Fruit fly (Drosophila melanogaster) whole organism, embryonic: Measurements from ENCODE around the gene TotB.

ENCODE experiments used
- CG10267 ChIP-seq: fragments of 200-800 bp; sonication (Bioruptor generic); optimal IDR thresholded peaks from 2 replicates; lab custom pipeline; 2018; ENCODE audit warnings: missing biosample characterization, mild to moderate bottlenecking, missing genetic modification characterization, moderate library complexity
- CG10979 ChIP-seq: fragments of 200-800 bp; sonication (Bioruptor generic); optimal IDR thresholded peaks from 2 replicates; lab custom pipeline; 2018; ENCODE audit warnings: missing biosample characterization, mild to moderate bottlenecking, missing genetic modification characterization, moderate library complexity
- CG12104 ChIP-seq: fragments of 200-800 bp; sonication (Bioruptor generic); optimal IDR thresholded peaks from 3 replicates; lab custom pipeline; 2016; ENCODE audit warnings: missing biosample characterization, missing genetic modification characterization
- CG1233 ChIP-seq: fragments of 200-800 bp; sonication (Bioruptor generic); optimal IDR thresholded peaks from 4 replicates; lab custom pipeline; 2018; ENCODE audit warnings: missing biosample characterization, mild to moderate bottlenecking, missing genetic modification characterization
- CG12391 ChIP-seq: fragments of 200-800 bp; sonication (Bioruptor generic); optimal IDR thresholded peaks from 3 replicates; lab custom pipeline; 2018; ENCODE audit warnings: missing biosample characterization, mild to moderate bottlenecking, missing genetic modification characterization, moderate library complexity
- CG15479 ChIP-seq: fragments of 200-800 bp; sonication (Bioruptor generic); optimal IDR thresholded peaks from 3 replicates; lab custom pipeline; 2019; ENCODE audit warnings: missing biosample characterization, mild to moderate bottlenecking, missing genetic modification characterization, moderate library complexity
- CG1647 ChIP-seq: fragments of 200-800 bp; sonication (Bioruptor generic); optimal IDR thresholded peaks from 3 replicates; lab custom pipeline; 2016; ENCODE audit warnings: missing biosample characterization, missing genetic modification characterization
- CG17359 ChIP-seq: fragments of 200-800 bp; sonication (Bioruptor generic); optimal IDR thresholded peaks from 3 replicates; lab custom pipeline; 2018; ENCODE audit warnings: missing biosample characterization, mild to moderate bottlenecking, missing genetic modification characterization, moderate library complexity
- CG17385 ChIP-seq: fragments of 200-800 bp; sonication (Bioruptor generic); optimal IDR thresholded peaks from 3 replicates; lab custom pipeline; 2018; ENCODE audit warnings: missing biosample characterization, mild to moderate bottlenecking, missing genetic modification characterization
- CG17612 ChIP-seq: fragments of 200-800 bp; sonication (Bioruptor generic); IDR thresholded peaks from 2 replicates; pipeline ENCODE4 v1.3.6; 2022; ENCODE audit warnings: missing biosample characterization, missing genetic modification characterization
- CG18599 ChIP-seq: fragments of 200-800 bp; sonication (Bioruptor generic); optimal IDR thresholded peaks from 3 replicates; lab custom pipeline; 2017; ENCODE audit warnings: missing biosample characterization, missing genetic modification characterization, mild to moderate bottlenecking, moderate library complexity, missing genetic modification reagents
- CG2875 ChIP-seq: fragments of 200-800 bp; sonication (Bioruptor generic); optimal IDR thresholded peaks from 2 replicates; lab custom pipeline; 2017; ENCODE audit warnings: missing biosample characterization, mild to moderate bottlenecking, missing genetic modification characterization, missing genetic modification reagents
- CG30403 ChIP-seq: fragments of 200-800 bp; sonication (Bioruptor generic); optimal IDR thresholded peaks from 3 replicates; lab custom pipeline; 2016; ENCODE audit warnings: missing biosample characterization, missing genetic modification characterization
- CG3065 ChIP-seq: fragments of 200-800 bp; sonication (Bioruptor generic); optimal IDR thresholded peaks from 2 replicates; lab custom pipeline; 2016; ENCODE audit warnings: missing biosample characterization, missing genetic modification characterization
- CG32772 ChIP-seq: fragments of 200-800 bp; sonication (Bioruptor generic); IDR thresholded peaks from 2 replicates; pipeline ENCODE4 v1.3.6; 2022; ENCODE audit warnings: missing biosample characterization, missing genetic modification characterization
- CG34224 ChIP-seq: fragments of 200-800 bp; sonication (Bioruptor generic); IDR thresholded peaks from 3 replicates; pipeline ENCODE4 v1.3.6; 2022; ENCODE audit warnings: missing biosample characterization, missing genetic modification characterization; ENCODE audit not compliant: partially characterized antibody
- CG42726 ChIP-seq: fragments of 200-800 bp; sonication (Bioruptor generic); IDR thresholded peaks from 2 replicates; pipeline ENCODE4 v1.3.6; 2022; ENCODE audit warnings: missing biosample characterization, missing genetic modification characterization; ENCODE audit not compliant: partially characterized antibody
- CG4282 ChIP-seq: fragments of 200-800 bp; sonication (Bioruptor generic); optimal IDR thresholded peaks from 2 replicates; lab custom pipeline; 2016; ENCODE audit warnings: missing biosample characterization, missing genetic modification characterization
- CG43689 ChIP-seq: fragments of 200-800 bp; sonication (Bioruptor generic); IDR thresholded peaks from 2 replicates; pipeline ENCODE4 v1.3.6; 2022; ENCODE audit warnings: missing biosample characterization, missing genetic modification characterization
- CG4424 ChIP-seq: fragments of 200-800 bp; sonication (Bioruptor generic); optimal IDR thresholded peaks from 3 replicates; lab custom pipeline; 2016; ENCODE audit warnings: missing biosample characterization, missing genetic modification characterization
- CG5180 ChIP-seq: fragments of 200-800 bp; sonication (Bioruptor generic); optimal IDR thresholded peaks from 3 replicates; lab custom pipeline; 2017; ENCODE audit warnings: missing biosample characterization, missing genetic modification characterization, mild to moderate bottlenecking, moderate library complexity, missing genetic modification reagents
- CG6683 ChIP-seq: fragments of 200-800 bp; sonication (Bioruptor generic); optimal IDR thresholded peaks from 2 replicates; lab custom pipeline; 2017; ENCODE audit warnings: missing biosample characterization, mild to moderate bottlenecking, missing genetic modification characterization, missing genetic modification reagents
- CG6854 ChIP-seq: fragments of 200-800 bp; sonication (Bioruptor generic); optimal IDR thresholded peaks from 3 replicates; lab custom pipeline; 2017; ENCODE audit warnings: missing biosample characterization, mild to moderate bottlenecking, missing genetic modification characterization
- Dip2 ChIP-seq: fragments of 200-800 bp; sonication (Bioruptor generic); IDR thresholded peaks from 2 replicates; pipeline ENCODE4 v1.3.6; 2022; ENCODE audit warnings: missing biosample characterization, missing genetic modification characterization
- Dip3 ChIP-seq: fragments of 200-800 bp; sonication (Bioruptor generic); optimal IDR thresholded peaks from 3 replicates; lab custom pipeline; 2016; ENCODE audit warnings: missing biosample characterization, missing genetic modification characterization
- Doc2 ChIP-seq: fragments of 200-800 bp; sonication (Bioruptor generic); IDR thresholded peaks from 2 replicates; pipeline ENCODE4 v1.3.6; 2022; ENCODE audit warnings: missing biosample characterization, missing genetic modification characterization
- HLH4C ChIP-seq: fragments of 200-800 bp; sonication (Bioruptor generic); IDR thresholded peaks from 3 replicates; pipeline ENCODE4 v1.3.6; 2022; ENCODE audit warnings: missing biosample characterization, missing genetic modification characterization; ENCODE audit not compliant: partially characterized antibody
- Hsf ChIP-seq: fragments of 200-800 bp; sonication (Bioruptor generic); optimal IDR thresholded peaks from 3 replicates; lab custom pipeline; 2016; ENCODE audit warnings: missing biosample characterization, missing genetic modification characterization
- Sry-δ ChIP-seq: fragments of 200-800 bp; sonication (Bioruptor generic); optimal IDR thresholded peaks from 2 replicates; lab custom pipeline; 2016; ENCODE audit warnings: missing biosample characterization, missing genetic modification characterization
- Stat92E ChIP-seq, 3 experiments: fragments of >200 bp in 2 of 3; fragments of 200-800 bp in 1 of 3; sonication (Bioruptor generic) in 1 of 3; optimal IDR thresholded peaks; 2 replicates each; lab custom pipeline; 2017 to 2019; ENCODE audit warnings: missing biosample characterization in 3 of 3, missing genetic modification characterization in 3 of 3, mild to moderate bottlenecking in 1 of 3, moderate library complexity in 1 of 3
- amos ChIP-seq: fragments of 200-800 bp; sonication (Bioruptor generic); IDR thresholded peaks from 2 replicates; pipeline ENCODE4 v1.3.6; 2022; ENCODE audit warnings: missing biosample characterization, missing genetic modification characterization; ENCODE audit not compliant: partially characterized antibody
- ash1 ChIP-seq: fragments of 200-800 bp; sonication (Bioruptor generic); optimal IDR thresholded peaks from 2 replicates; lab custom pipeline; 2018; ENCODE audit warnings: missing biosample characterization, mild to moderate bottlenecking, missing genetic modification characterization
- caup ChIP-seq: fragments of 200-800 bp; sonication (Bioruptor generic); optimal IDR thresholded peaks from 3 replicates; lab custom pipeline; 2017; ENCODE audit warnings: missing biosample characterization, mild to moderate bottlenecking, missing genetic modification characterization, moderate library complexity; ENCODE audit not compliant: severe bottlenecking
- ci ChIP-seq: fragments of 200-800 bp; sonication (Bioruptor generic); IDR thresholded peaks from 3 replicates; pipeline ENCODE4 v1.3.6; 2022; ENCODE audit warnings: missing biosample characterization, missing genetic modification characterization
- esg ChIP-seq: fragments of 200-800 bp; sonication (Bioruptor generic); conservative IDR thresholded peaks from 2 replicates; pipeline ENCODE4 v1.3.6; 2022; ENCODE audit warnings: missing biosample characterization, missing genetic modification characterization
- her ChIP-seq: fragments of 200-800 bp; sonication (Bioruptor generic); optimal IDR thresholded peaks from 2 replicates; lab custom pipeline; 2016; ENCODE audit warnings: missing biosample characterization, missing genetic modification characterization
- ken ChIP-seq: fragments of 200-800 bp; sonication (Bioruptor generic); IDR thresholded peaks from 3 replicates; pipeline ENCODE4 v1.3.6; 2022; ENCODE audit warnings: missing biosample characterization, missing genetic modification characterization
- kni ChIP-seq: fragments of 200-800 bp; sonication (Bioruptor generic); optimal IDR thresholded peaks from 3 replicates; lab custom pipeline; 2017; ENCODE audit warnings: mild to moderate bottlenecking, missing biosample characterization, missing genetic modification reagents, missing genetic modification characterization
- lov ChIP-seq, 2 experiments: fragments of 200-800 bp in 1 of 2; fragments of >200 bp in 1 of 2; sonication (Bioruptor generic) in 1 of 2; IDR thresholded peaks in 1 of 2; optimal IDR thresholded peaks in 1 of 2; 2 replicates in 1 of 2; 3 replicates in 1 of 2; pipeline versions ENCODE4 v1.3.6 to Lab custom; 2017 to 2022; ENCODE audit warnings: missing biosample characterization in 1 of 2, missing genetic modification characterization in 1 of 2
- luna ChIP-seq: fragments of 200-800 bp; sonication (Bioruptor generic); optimal IDR thresholded peaks from 2 replicates; lab custom pipeline; 2016; ENCODE audit warnings: missing biosample characterization, missing genetic modification characterization
- oc ChIP-seq: fragments of 200-800 bp; sonication (Bioruptor generic); optimal IDR thresholded peaks from 2 replicates; lab custom pipeline; 2018; ENCODE audit warnings: missing biosample characterization, mild to moderate bottlenecking, missing genetic modification characterization, moderate library complexity
- phol ChIP-seq: fragments of 200-800 bp; sonication (Bioruptor generic); optimal IDR thresholded peaks from 3 replicates; lab custom pipeline; 2018; ENCODE audit warnings: missing biosample characterization, mild to moderate bottlenecking, missing genetic modification characterization, moderate library complexity
- pnt ChIP-seq: fragments of 200-800 bp; sonication (Bioruptor generic); optimal IDR thresholded peaks from 3 replicates; lab custom pipeline; 2016; ENCODE audit warnings: missing biosample characterization, missing genetic modification characterization
- run ChIP-seq: fragments of 200-800 bp; sonication (Bioruptor generic); optimal IDR thresholded peaks from 3 replicates; lab custom pipeline; 2018; ENCODE audit warnings: missing biosample characterization, mild to moderate bottlenecking, missing genetic modification characterization
- slbo ChIP-seq: fragments of 200-800 bp; sonication (Bioruptor generic); IDR thresholded peaks from 2 replicates; pipeline ENCODE4 v1.3.6; 2022; ENCODE audit warnings: missing biosample characterization, missing genetic modification characterization
- so ChIP-seq: fragments of 200-800 bp; sonication (Bioruptor generic); IDR thresholded peaks from 3 replicates; pipeline ENCODE4 v1.3.6; 2022; ENCODE audit warnings: missing biosample characterization, missing genetic modification characterization
- tap ChIP-seq: fragments of 200-800 bp; optimal IDR thresholded peaks from 3 replicates; lab custom pipeline; 2019; ENCODE audit warnings: missing biosample characterization, mild to moderate bottlenecking, missing genetic modification characterization, moderate library complexity
- tio ChIP-seq: fragments of 200-800 bp; sonication (Bioruptor generic); optimal IDR thresholded peaks from 2 replicates; lab custom pipeline; 2017; ENCODE audit warnings: missing biosample characterization, missing genetic modification characterization, inconsistent platforms
- wdn ChIP-seq: fragments of 200-800 bp; sonication (Bioruptor generic); IDR thresholded peaks from 2 replicates; pipeline ENCODE4 v1.3.6; 2022; ENCODE audit warnings: missing biosample characterization, missing genetic modification characterization
- zfh1 ChIP-seq: fragments of 200-800 bp; sonication (Bioruptor generic); IDR thresholded peaks from 3 replicates; pipeline ENCODE4 v1.3.6; 2022; ENCODE audit warnings: missing biosample characterization, missing genetic modification characterization

Gene TotB

dm6 chr3R:20912725-20913124, 39.0 kb downstream of the TotB start (continued):
- TF ChIP-seq oc (tag; lab: Kevin White, UChicago) (peak; percentile 2), Stat92E (GFP tag; optimal IDR thresholded peaks at IDR 0.05; lab: Kevin White, UChicago) (no peak), CG4424 (no peak), CG2875 (GFP tag; lab: Kevin White, UChicago) (no peak), CG4282 (GFP tag; lab: Kevin White, UChicago) (no peak), so (GFP tag; lab: Robert Waterston, UW) (no peak), CG17385 (GFP tag; lab: Kevin White, UChicago) (no peak), CG10267 (no peak), CG6683 (no peak), CG6854 (GFP tag; lab: Kevin White, UChicago) (no peak), Sry-δ (no peak), CG30403 (no peak), CG17612 (GFP tag; lab: Robert Waterston, UW) (no peak), zfh1 (no peak), run (tag; lab: Kevin White, UChicago) (no peak), ken (no peak), CG18599 (GFP tag; lab: Kevin White, UChicago) (no peak), Hsf (GFP tag; lab: Kevin White, UChicago) (no peak), Dip2 (GFP tag; lab: Robert Waterston, UW) (no peak), CG1233 (GFP tag; lab: Kevin White, UChicago) (no peak), CG34224 (peak; percentile 46), esg (GFP tag; lab: Robert Waterston, UW) (no peak), phol (no peak), CG12104 (GFP tag; lab: Kevin White, UChicago) (no peak), CG10979 (no peak), CG12391 (tag; lab: Kevin White, UChicago) (no peak), kni (GFP tag; lab: Kevin White, UChicago) (no peak), CG42726 (GFP tag; lab: Robert Waterston, UW) (peak; percentile 75; the same call in 1 of the 2 replicates), pnt (GFP tag; lab: Kevin White, UChicago) (no peak), amos (GFP tag; lab: Robert Waterston, UW) (peak; percentile 70), caup (GFP tag; lab: Kevin White, UChicago) (no peak), HLH4C (GFP tag; lab: Robert Waterston, UW) (peak; percentile 71), CG3065 (no peak), wdn (GFP tag; lab: Robert Waterston, UW) (no peak), ash1 (GFP tag; lab: Kevin White, UChicago) (no peak), CG17359 (tag; lab: Kevin White, UChicago) (no peak), lov (optimal IDR thresholded peaks at IDR 0.05; lab: Kevin White, UChicago) (no peak), lov (GFP tag; IDR thresholded peaks at IDR 0.05; lab: Robert Waterston, UW) (no peak), her (no peak), Doc2 (GFP tag; lab: Robert Waterston, UW) (no peak), ci (GFP tag; lab: Robert Waterston, UW) (peak; percentile 53; the same call in 2 of the 3 replicates), tio (GFP tag; lab: Kevin White, UChicago) (no peak), CG1647 (GFP tag; lab: Kevin White, UChicago) (no peak), CG5180 (GFP tag; lab: Kevin White, UChicago) (no peak), slbo (GFP tag; lab: Robert Waterston, UW) (no peak), Dip3 (GFP tag; lab: Kevin White, UChicago) (no peak), CG43689 (no peak), CG32772 (no peak), CG15479 (GFP tag; lab: Kevin White, UChicago) (peak; percentile 20), tap (no peak), luna (GFP tag; lab: Kevin White, UChicago) (no peak)
